Fruit fly (Drosophila melanogaster) whole organism, wandering third instar larva: ENCODE data around the gene CG1463.

ENCODE experiments used
- Abd-B ChIP-seq: fragments of >200 bp; optimal IDR thresholded peaks from 2 replicates; lab custom pipeline; 2017; ENCODE audit warnings: missing biosample characterization, missing genetic modification characterization
- CG32264 ChIP-seq: fragments of 200-800 bp; sonication (Bioruptor generic); optimal IDR thresholded peaks from 2 replicates; lab custom pipeline; 2016; ENCODE audit warnings: missing biosample characterization, missing genetic modification characterization
- CG9705 ChIP-seq: fragments of 200-800 bp; sonication (Bioruptor generic); optimal IDR thresholded peaks from 2 replicates; lab custom pipeline; 2018; ENCODE audit warnings: missing biosample characterization, mild to moderate bottlenecking, missing genetic modification characterization
- CrebA ChIP-seq: fragments of 200-800 bp; sonication (Bioruptor generic); optimal IDR thresholded peaks from 2 replicates; lab custom pipeline; 2016; ENCODE audit warnings: missing biosample characterization, mild to moderate bottlenecking, missing genetic modification characterization, borderline replicate concordance
- Dfd ChIP-seq: fragments of >200 bp; optimal IDR thresholded peaks from 2 replicates; lab custom pipeline; 2017; ENCODE audit warnings: missing biosample characterization, missing genetic modification characterization
- Dif ChIP-seq: fragments of 200-275, 200-300 bp; sonication (Bioruptor generic); optimal IDR thresholded peaks from 2 replicates; lab custom pipeline; 2018; ENCODE audit warnings: missing biosample characterization, missing genetic modification characterization; ENCODE audit not compliant: partially characterized antibody
- GATAd ChIP-seq: sonication (Bioruptor generic); optimal IDR thresholded peaks from 2 replicates; lab custom pipeline; 2016; ENCODE audit warnings: missing biosample characterization, missing genetic modification characterization
- HLH106 ChIP-seq: fragments of 200-800 bp; optimal IDR thresholded peaks from 3 replicates; lab custom pipeline; 2019; ENCODE audit warnings: missing biosample characterization, mild to moderate bottlenecking, missing genetic modification characterization, moderate library complexity
- Hnf4 ChIP-seq: fragments of 200-800 bp; sonication (Bioruptor generic); optimal IDR thresholded peaks from 2 replicates; lab custom pipeline; 2016; ENCODE audit warnings: missing biosample characterization, mild to moderate bottlenecking, missing genetic modification characterization
- Hr78 ChIP-seq: fragments of >200 bp; optimal IDR thresholded peaks from 2 replicates; lab custom pipeline; 2017; ENCODE audit warnings: missing biosample characterization, missing genetic modification characterization
- Hr83 ChIP-seq: fragments of 200-300 bp; sonication (Bioruptor generic); optimal IDR thresholded peaks from 2 replicates; lab custom pipeline; 2016; ENCODE audit warnings: missing biosample characterization, mild to moderate bottlenecking, missing genetic modification characterization, moderate library complexity; ENCODE audit not compliant: poor library complexity, severe bottlenecking
- Jra ChIP-seq: sonication (Bioruptor generic); optimal IDR thresholded peaks from 2 replicates; lab custom pipeline; 2016; ENCODE audit warnings: missing biosample characterization, missing genetic modification characterization
- Mio ChIP-seq: sonication (Bioruptor generic); optimal IDR thresholded peaks from 2 replicates; lab custom pipeline; 2016; ENCODE audit warnings: missing biosample characterization, missing genetic modification characterization
- Myc ChIP-seq: fragments of >200 bp; optimal IDR thresholded peaks from 2 replicates; lab custom pipeline; 2017
- N ChIP-seq: fragments of >200 bp; optimal IDR thresholded peaks from 2 replicates; lab custom pipeline; 2018; ENCODE audit warnings: missing biosample characterization, missing external identifiers, missing genetic modification characterization
- OdsH ChIP-seq: fragments of 200-800 bp; sonication (Bioruptor generic); optimal IDR thresholded peaks from 2 replicates; lab custom pipeline; 2016; ENCODE audit warnings: missing biosample characterization, mild to moderate bottlenecking, missing genetic modification characterization
- Rel ChIP-seq, 2 experiments: fragments of 200-800 bp; sonication (Bioruptor generic) in 1 of 2; optimal IDR thresholded peaks; 2 replicates in 1 of 2; 3 replicates in 1 of 2; lab custom pipeline; 2016 to 2019; ENCODE audit warnings: mild to moderate bottlenecking in 2 of 2, missing biosample characterization in 2 of 2, missing genetic modification characterization in 2 of 2, moderate library complexity in 1 of 2
- Sp1 ChIP-seq: fragments of 200-800 bp; sonication (Bioruptor generic); optimal IDR thresholded peaks from 3 replicates; lab custom pipeline; 2019; ENCODE audit warnings: missing biosample characterization, mild to moderate bottlenecking, missing genetic modification characterization, moderate library complexity
- Vsx2 ChIP-seq: fragments of 200-300, 225-300 bp; sonication (Bioruptor generic); optimal IDR thresholded peaks from 2 replicates; lab custom pipeline; 2018; ENCODE audit warnings: missing biosample characterization, missing genetic modification characterization; ENCODE audit not compliant: partially characterized antibody
- br ChIP-seq: fragments of 200-800 bp; sonication (Bioruptor generic); optimal IDR thresholded peaks from 2 replicates; lab custom pipeline; 2016; ENCODE audit warnings: missing biosample characterization, missing genetic modification characterization
- brk ChIP-seq: fragments of 200-800 bp; sonication (Bioruptor generic); optimal IDR thresholded peaks from 2 replicates; lab custom pipeline; 2016; ENCODE audit warnings: missing biosample characterization, mild to moderate bottlenecking, missing genetic modification characterization
- dl ChIP-seq, 2 experiments: fragments of 175-275, 200-275 bp in 1 of 2; fragments of 200-275 bp in 1 of 2; sonication (Bioruptor generic); optimal IDR thresholded peaks; lab custom pipeline; 2018; ENCODE audit warnings: mild to moderate bottlenecking in 2 of 2, missing biosample characterization in 2 of 2, missing genetic modification characterization in 2 of 2, moderate library complexity in 2 of 2; ENCODE audit not compliant: partially characterized antibody in 2 of 2, insufficient read depth in 1 of 2
- dmrt93B ChIP-seq: fragments of 200-800 bp; sonication (Bioruptor generic); optimal IDR thresholded peaks from 2 replicates; lab custom pipeline; 2018; ENCODE audit warnings: missing biosample characterization, mild to moderate bottlenecking, missing genetic modification characterization
- dsf ChIP-seq: sonication (Bioruptor generic); optimal IDR thresholded peaks from 2 replicates; lab custom pipeline; 2016; ENCODE audit warnings: missing biosample characterization, missing genetic modification characterization, borderline replicate concordance
- ey ChIP-seq: fragments of 200-800 bp; sonication (Bioruptor generic); optimal IDR thresholded peaks from 2 replicates; lab custom pipeline; 2016; ENCODE audit warnings: missing biosample characterization, missing genetic modification characterization
- foxo ChIP-seq, 2 experiments: fragments of 200-800 bp; sonication (Bioruptor generic); optimal IDR thresholded peaks; 2 replicates in 1 of 2; 3 replicates in 1 of 2; lab custom pipeline; 2016 to 2017; ENCODE audit warnings: missing biosample characterization in 2 of 2, missing genetic modification characterization in 2 of 2
- fru ChIP-seq: fragments of 200-800 bp; sonication (Bioruptor generic); optimal IDR thresholded peaks from 3 replicates; lab custom pipeline; 2016; ENCODE audit warnings: missing biosample characterization, mild to moderate bottlenecking, missing genetic modification characterization
- h ChIP-seq: fragments of 200-800 bp; sonication (Bioruptor generic); optimal IDR thresholded peaks from 3 replicates; lab custom pipeline; 2016; ENCODE audit warnings: missing biosample characterization, mild to moderate bottlenecking, missing genetic modification characterization
- jim ChIP-seq: fragments of 175-275, 200-325 bp; sonication (Bioruptor generic); optimal IDR thresholded peaks from 2 replicates; lab custom pipeline; 2016; ENCODE audit warnings: missing biosample characterization, mild to moderate bottlenecking, missing genetic modification characterization
- lola ChIP-seq: fragments of >200 bp; optimal IDR thresholded peaks from 2 replicates; lab custom pipeline; 2017; ENCODE audit warnings: missing biosample characterization, missing genetic modification characterization
- pan ChIP-seq: fragments of >200 bp; optimal IDR thresholded peaks from 2 replicates; lab custom pipeline; 2017
- psq ChIP-seq: fragments of 200-800 bp; sonication (Bioruptor generic); optimal IDR thresholded peaks from 3 replicates; lab custom pipeline; 2017; ENCODE audit warnings: missing biosample characterization, mild to moderate bottlenecking, missing genetic modification characterization, moderate library complexity
- rgr ChIP-seq: fragments of 200-800 bp; sonication (Bioruptor generic); optimal IDR thresholded peaks from 3 replicates; lab custom pipeline; 2016; ENCODE audit warnings: missing biosample characterization, mild to moderate bottlenecking, missing genetic modification characterization
- sage ChIP-seq: fragments of 200-800 bp; sonication (Bioruptor generic); optimal IDR thresholded peaks from 2 replicates; lab custom pipeline; 2016; ENCODE audit warnings: missing biosample characterization, mild to moderate bottlenecking, missing genetic modification characterization
- sv ChIP-seq: fragments of 200-800 bp; sonication (Bioruptor generic); optimal IDR thresholded peaks from 3 replicates; lab custom pipeline; 2016; ENCODE audit warnings: missing biosample characterization, missing genetic modification characterization
- tai ChIP-seq: sonication (Bioruptor generic); optimal IDR thresholded peaks from 2 replicates; lab custom pipeline; 2016; ENCODE audit warnings: missing biosample characterization, missing genetic modification characterization
- usp ChIP-seq: fragments of >200 bp; optimal IDR thresholded peaks from 2 replicates; lab custom pipeline; 2017; ENCODE audit warnings: missing biosample characterization, missing genetic modification characterization
- woc ChIP-seq: sonication (Bioruptor generic); optimal IDR thresholded peaks from 2 replicates; lab custom pipeline; 2016; ENCODE audit warnings: missing biosample characterization, mild to moderate bottlenecking, missing genetic modification characterization

Gene CG1463

dm6 chrX:12575827-12576408 is 35.5 kb downstream of the CG1463 start:
- TF ChIP-seq dsf (no peak), sage (GFP tag; lab: Kevin White, UChicago) (peak; percentile 50), psq (GFP tag; lab: Kevin White, UChicago) (peak; percentile 36), GATAd (GFP tag; lab: Kevin White, UChicago) (no peak), CG9705 (GFP tag; lab: Kevin White, UChicago) (no peak), dmrt93B (GFP tag; lab: Kevin White, UChicago) (peak; percentile 35), sv (GFP tag; lab: Kevin White, UChicago) (peak; percentile 37), Vsx2 (GFP tag; lab: Kevin White, UChicago) (no peak), lola (GFP tag; lab: Kevin White, UChicago) (no peak), woc (peak; percentile 70), Dif (GFP tag; lab: Kevin White, UChicago) (no peak), brk (GFP tag; lab: Kevin White, UChicago) (no peak), dl (GFP tag; optimal IDR thresholded peaks at IDR 0.05; lab: Kevin White, UChicago; ENCODE audit: insufficient read depth in 1 of 2, partially characterized antibody in 2 of 2) (no peak), rgr (peak; percentile 72), Dfd (GFP tag; lab: Kevin White, UChicago) (no peak), usp (no peak), Hr78 (no peak), fru (GFP tag; lab: Kevin White, UChicago) (peak; percentile 71), CrebA (GFP tag; lab: Kevin White, UChicago) (no peak), Rel (GFP tag; optimal IDR thresholded peaks at IDR 0.05; lab: Kevin White, UChicago) (no peak), Rel (tag; optimal IDR thresholded peaks at IDR 0.05; lab: Kevin White, UChicago) (no peak), OdsH (GFP tag; lab: Kevin White, UChicago) (peak; percentile 65), jim (GFP tag; lab: Kevin White, UChicago) (no peak), Sp1 (GFP tag; lab: Kevin White, UChicago) (peak; percentile 67), HLH106 (tag; lab: Kevin White, UChicago) (peak; percentile 61), Jra (no peak), foxo (GFP tag; optimal IDR thresholded peaks at IDR 0.05; lab: Kevin White, UChicago) (peak in 1 of 2 experiments; percentile 73), br (GFP tag; lab: Kevin White, UChicago) (peak; percentile 43), ey (peak; percentile 57), Mio (GFP tag; lab: Kevin White, UChicago) (no peak), Hnf4 (GFP tag; lab: Kevin White, UChicago) (peak; percentile 54), CG32264 (no peak), N (no peak), Hr83 (GFP tag; lab: Kevin White, UChicago) (no peak), tai (GFP tag; lab: Kevin White, UChicago) (no peak), Abd-B (GFP tag; lab: Kevin White, UChicago) (no peak), h (GFP tag; lab: Kevin White, UChicago) (peak; percentile 70), pan (lab: Kevin White, UChicago) (no peak), Myc (lab: Kevin White, UChicago) (no peak)

dm6 chrX:12575292-12575826 is 36.1 kb downstream of the CG1463 start:
- TF ChIP-seq psq (GFP tag; lab: Kevin White, UChicago), result peak; percentile 69
- TF ChIP-seq Dif (GFP tag; lab: Kevin White, UChicago), result no peak
- TF ChIP-seq HLH106 (tag; lab: Kevin White, UChicago), result peak; percentile 3
